Worm (Caenorhabditis elegans) whole organism, L1 larva: ENCODE data around the gene tut-2.

Experiments
- C04F5.9 ChIP-seq: sonication (generic microtip); optimal IDR thresholded peaks from 2 replicates; lab custom pipeline; 2016; ENCODE audit warnings: missing genetic modification characterization, missing compliant biosample characterization
- C16A3.4 ChIP-seq: fragments of 150-350 bp; optimal IDR thresholded peaks from 2 replicates; lab custom pipeline; 2014; ENCODE audit warnings: missing biosample characterization, missing genetic modification characterization
- C34B4.2 ChIP-seq: sonication (generic microtip); optimal IDR thresholded peaks from 2 replicates; lab custom pipeline; 2017; ENCODE audit warnings: mild to moderate bottlenecking, missing genetic modification characterization, missing compliant biosample characterization
- F16B12.6 ChIP-seq: fragments of 150-350 bp; optimal IDR thresholded peaks from 2 replicates; lab custom pipeline; 2014; ENCODE audit warnings: missing biosample characterization, missing genetic modification characterization
- alr-1 ChIP-seq: fragments of 200-800 bp; sonication (Bioruptor generic); optimal IDR thresholded peaks from 2 replicates; lab custom pipeline; 2018; ENCODE audit warnings: borderline replicate concordance, mild to moderate bottlenecking, missing genetic modification characterization, missing compliant biosample characterization
- blmp-1 ChIP-seq: fragments of 150-350 bp; optimal IDR thresholded peaks from 2 replicates; lab custom pipeline; 2014; ENCODE audit warnings: missing biosample characterization, missing genetic modification characterization
- ceh-63 ChIP-seq: fragments of 200-800 bp; sonication (Bioruptor generic); optimal IDR thresholded peaks from 2 replicates; lab custom pipeline; 2018; ENCODE audit warnings: mild to moderate bottlenecking, missing genetic modification characterization, missing compliant biosample characterization
- ceh-8 ChIP-seq: fragments of 200-800 bp; sonication (Bioruptor generic); optimal IDR thresholded peaks from 2 replicates; lab custom pipeline; 2018; ENCODE audit warnings: mild to moderate bottlenecking, missing genetic modification characterization, moderate library complexity, missing compliant biosample characterization
- ceh-88 ChIP-seq: fragments of 200-800 bp; sonication (Bioruptor generic); IDR thresholded peaks from 2 replicates; pipeline ENCODE4 v1.3.6; 2022; ENCODE audit warnings: missing genetic modification characterization, missing compliant biosample characterization
- ceh-90 ChIP-seq: sonication (generic microtip); optimal IDR thresholded peaks from 2 replicates; lab custom pipeline; 2016; ENCODE audit warnings: missing genetic modification characterization, missing compliant biosample characterization
- dpl-1 ChIP-seq, 3 experiments: fragments of 150-350 bp in 2 of 3; sonication (generic microtip) in 1 of 3; optimal IDR thresholded peaks; 2 replicates each; lab custom pipeline; 2014 to 2017; ENCODE audit warnings: missing biosample characterization in 3 of 3, missing genetic modification characterization in 3 of 3, missing genetic modification reagents in 3 of 3
- efl-1 ChIP-seq, 4 experiments: fragments of 150-350 bp; optimal IDR thresholded peaks in 3 of 4; peaks in 1 of 4; 1 replicate in 1 of 4; 2 replicates in 3 of 4; lab custom pipeline; 2014; ENCODE audit warnings: missing biosample characterization in 2 of 4, missing genetic modification characterization in 2 of 4, missing genetic modification reagents in 2 of 4
- egl-13 ChIP-seq: sonication (generic microtip); optimal IDR thresholded peaks from 2 replicates; lab custom pipeline; 2016; ENCODE audit warnings: missing genotype, missing genetic modification reagents, missing genetic modification characterization, missing compliant biosample characterization
- elt-3 ChIP-seq, 6 experiments: fragments of 150-350 bp in 1 of 6; sonication (generic microtip); optimal IDR thresholded peaks; 2 replicates each; lab custom pipeline; 2017 to 2018; ENCODE audit warnings: missing biosample characterization in 6 of 6, missing genetic modification characterization in 6 of 6, inconsistent platforms in 1 of 6
- fkh-4 ChIP-seq: sonication (generic microtip); optimal IDR thresholded peaks from 2 replicates; lab custom pipeline; 2016; ENCODE audit warnings: missing compliant biosample characterization, missing genetic modification characterization, borderline replicate concordance
- fos-1 ChIP-seq: fragments of 150-350 bp; optimal IDR thresholded peaks from 2 replicates; lab custom pipeline; 2014; ENCODE audit warnings: missing biosample characterization, missing genetic modification characterization
- grh-1 ChIP-seq: fragments of 200-800 bp; sonication (Bioruptor generic); IDR thresholded peaks from 2 replicates; pipeline ENCODE4 v1.3.6; 2022; ENCODE audit warnings: missing genetic modification reagents, missing genetic modification characterization, missing compliant biosample characterization
- hlh-17 ChIP-seq: fragments of 200-800 bp; sonication (Bioruptor generic); optimal IDR thresholded peaks from 2 replicates; lab custom pipeline; 2018; ENCODE audit warnings: missing genetic modification characterization, mild to moderate bottlenecking, missing compliant biosample characterization, moderate library complexity, borderline replicate concordance
- hlh-4 ChIP-seq: sonication (generic microtip); optimal IDR thresholded peaks from 2 replicates; lab custom pipeline; 2016; ENCODE audit warnings: mild to moderate bottlenecking, missing genetic modification characterization, missing compliant biosample characterization
- irx-1 ChIP-seq: sonication (generic microtip); optimal IDR thresholded peaks from 2 replicates; lab custom pipeline; 2016; ENCODE audit warnings: missing genetic modification characterization, missing compliant biosample characterization
- jun-1 ChIP-seq: fragments of 150-350 bp; optimal IDR thresholded peaks from 2 replicates; lab custom pipeline; 2014; ENCODE audit warnings: missing biosample characterization, missing genetic modification reagents, missing genetic modification characterization
- lin-14 ChIP-seq: fragments of 200-800 bp; sonication (Bioruptor generic); optimal IDR thresholded peaks from 2 replicates; lab custom pipeline; 2018; ENCODE audit warnings: mild to moderate bottlenecking, missing genetic modification characterization, moderate library complexity, missing compliant biosample characterization
- lin-35 ChIP-seq, 2 experiments: fragments of 150-350 bp; optimal IDR thresholded peaks; 2 replicates each; lab custom pipeline; 2014; ENCODE audit warnings: missing biosample characterization in 2 of 2, missing genetic modification characterization in 2 of 2, missing genetic modification reagents in 2 of 2
- lsy-2 ChIP-seq, 2 experiments: fragments of 150-350 bp; optimal IDR thresholded peaks; 2 replicates each; lab custom pipeline; 2014; ENCODE audit warnings: missing biosample characterization in 2 of 2, missing genetic modification characterization in 2 of 2
- mef-2 ChIP-seq: fragments of 150-350 bp; optimal IDR thresholded peaks from 2 replicates; lab custom pipeline; 2014; ENCODE audit warnings: missing biosample characterization, missing genetic modification characterization
- mep-1 ChIP-seq: fragments of 150-350 bp; optimal IDR thresholded peaks from 2 replicates; lab custom pipeline; 2014; ENCODE audit warnings: missing biosample characterization, missing genetic modification characterization
- nhr-19 ChIP-seq: fragments of 200-800 bp; sonication (Bioruptor generic); conservative IDR thresholded peaks from 2 replicates; pipeline ENCODE4 v1.3.6; 2022; ENCODE audit warnings: missing genetic modification characterization, missing compliant biosample characterization
- nhr-28 ChIP-seq: fragments of 150-350 bp; optimal IDR thresholded peaks from 2 replicates; lab custom pipeline; 2014; ENCODE audit warnings: missing biosample characterization, missing genetic modification characterization
- nhr-85 ChIP-seq: sonication (generic microtip); peaks from one replicate; lab custom pipeline; 2016; ENCODE audit warnings: missing genetic modification characterization, inconsistent platforms, missing compliant biosample characterization
- nhr-90 ChIP-seq: sonication (generic microtip); optimal IDR thresholded peaks from 2 replicates; lab custom pipeline; 2016; ENCODE audit warnings: mild to moderate bottlenecking, missing genetic modification characterization, missing compliant biosample characterization; ENCODE audit not compliant: poor library complexity
- pax-3 ChIP-seq: fragments of 200-800 bp; sonication (Bioruptor generic); optimal IDR thresholded peaks from 2 replicates; lab custom pipeline; 2018; ENCODE audit warnings: mild to moderate bottlenecking, missing genetic modification characterization, moderate library complexity, missing compliant biosample characterization
- pqm-1 ChIP-seq: sonication (generic microtip); optimal IDR thresholded peaks from 3 replicates; lab custom pipeline; 2017; ENCODE audit warnings: missing biosample characterization, missing genetic modification characterization
- rnt-1 ChIP-seq: sonication (generic microtip); optimal IDR thresholded peaks from 2 replicates; lab custom pipeline; 2016; ENCODE audit warnings: mild to moderate bottlenecking, missing genetic modification characterization, moderate library complexity, missing compliant biosample characterization
- skn-1 ChIP-seq: fragments of 150-350 bp; optimal IDR thresholded peaks from 2 replicates; lab custom pipeline; 2014; ENCODE audit warnings: missing biosample characterization, missing genetic modification characterization
- snu-23 ChIP-seq: sonication (generic microtip); optimal IDR thresholded peaks from 2 replicates; lab custom pipeline; 2016; ENCODE audit warnings: missing genetic modification characterization, missing compliant biosample characterization
- swsn-7 ChIP-seq: sonication (generic microtip); optimal IDR thresholded peaks from 2 replicates; lab custom pipeline; 2016; ENCODE audit warnings: missing genetic modification characterization, missing compliant biosample characterization
- tlp-1 ChIP-seq: fragments of 150-350 bp; optimal IDR thresholded peaks from 2 replicates; lab custom pipeline; 2014; ENCODE audit warnings: missing biosample characterization, missing genetic modification characterization
- unc-62 ChIP-seq: fragments of 150-350 bp; optimal IDR thresholded peaks from 2 replicates; lab custom pipeline; 2014; ENCODE audit warnings: missing biosample characterization, missing genetic modification reagents, missing genetic modification characterization
- unc-86 ChIP-seq: sonication (generic microtip); optimal IDR thresholded peaks from 2 replicates; lab custom pipeline; 2016; ENCODE audit warnings: missing genetic modification characterization, missing compliant biosample characterization
- unc-98 ChIP-seq: fragments of 200-800 bp; sonication (Bioruptor generic); IDR thresholded peaks from 2 replicates; pipeline ENCODE4 v1.3.6; 2022; ENCODE audit warnings: missing genetic modification characterization, missing compliant biosample characterization
- xbp-1 ChIP-seq: sonication (generic microtip); optimal IDR thresholded peaks from 2 replicates; lab custom pipeline; 2016; ENCODE audit warnings: missing genetic modification characterization, missing compliant biosample characterization
- zag-1 ChIP-seq: fragments of 150-350 bp; optimal IDR thresholded peaks from 2 replicates; lab custom pipeline; 2014; ENCODE audit warnings: missing biosample characterization, missing genetic modification characterization
- zip-4 ChIP-seq: fragments of 200-800 bp; sonication (Bioruptor generic); optimal IDR thresholded peaks from 2 replicates; lab custom pipeline; 2018; ENCODE audit warnings: mild to moderate bottlenecking, missing genetic modification characterization, moderate library complexity, missing compliant biosample characterization
- ztf-11 ChIP-seq, 2 experiments: sonication (generic microtip); optimal IDR thresholded peaks; 2 replicates each; lab custom pipeline; 2016 to 2017; ENCODE audit warnings: missing genetic modification characterization in 2 of 2, missing biosample characterization in 1 of 2, missing compliant biosample characterization in 1 of 2
- ztf-4 ChIP-seq: fragments of 150-350 bp; optimal IDR thresholded peaks from 2 replicates; lab custom pipeline; 2014; ENCODE audit warnings: missing biosample characterization, missing genetic modification characterization

Gene tut-2

DNA sequence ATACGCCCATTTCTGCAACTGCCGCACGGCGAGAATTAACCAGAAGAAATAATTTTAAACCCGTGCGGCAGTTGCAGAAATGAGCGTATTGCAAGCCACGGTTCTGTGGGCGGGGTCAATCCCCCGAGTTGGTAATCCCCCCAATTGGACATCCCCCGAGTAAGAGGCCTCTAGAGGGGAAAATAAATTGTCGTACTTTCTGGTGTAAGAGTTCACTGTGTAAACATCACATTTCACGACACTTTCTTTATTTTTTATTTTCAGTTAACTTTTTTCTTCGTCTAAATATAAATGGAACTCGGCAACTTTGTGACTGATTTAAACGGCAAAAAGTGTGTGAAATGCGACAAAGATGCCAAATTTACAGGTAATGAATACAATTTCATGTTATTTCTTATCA lies at the start of gene tut-2:
Gene tut-2, plus strand, starts transcription at position 277 of the 400 bp plus-strand sequence.
- TF ChIP-seq ceh-8 (no peak), C34B4.2 (tag; lab: Kevin White, UChicago) (no peak), F16B12.6 (tag; lab: Kevin White, UChicago) (peak; percentile 76), alr-1 (tag; lab: Kevin White, UChicago) (no peak), snu-23 (GFP tag; lab: Kevin White, UChicago) (peak; percentile 7), egl-13 (tag; lab: Kevin White, UChicago) (no peak), C04F5.9 (tag; lab: Kevin White, UChicago) (no peak), lin-35 (GFP tag; optimal IDR thresholded peaks at IDR 0.05; lab: Kevin White, UChicago) (peak in 1 of 2 experiments; percentile 32), blmp-1 (tag; lab: Kevin White, UChicago) (peak; percentile 32), dpl-1 (GFP tag; optimal IDR thresholded peaks at IDR 0.05; lab: Kevin White, UChicago) (peak in 1 of 3 experiments; percentile 19), nhr-19 (GFP tag; lab: Robert Waterston, UW) (0 out of 2 replicates have a peak, but pooled peaks have one; percentile 4), nhr-90 (tag; lab: Kevin White, UChicago) (no peak), efl-1 (optimal IDR thresholded peaks at IDR 0.05; lab: Kevin White, UChicago) (peak in 1 of 2 experiments; percentile 35), efl-1 (GFP tag; optimal IDR thresholded peaks at IDR 0.05 in 1 of 2; lab: Kevin White, UChicago) (peak; percentile 26 to 94), pqm-1 (tag; lab: Kevin White, UChicago) (no peak), unc-98 (GFP tag; lab: Robert Waterston, UW) (no peak), ztf-4 (tag; lab: Kevin White, UChicago) (no peak)

- no peak for TF ChIP-seq skn-1 (tag; lab: Kevin White, UChicago)
- TF ChIP-seq lin-14 (GFP tag; lab: Kevin White, UChicago) = no peak
- TF ChIP-seq hlh-4 (tag; lab: Kevin White, UChicago) = no peak
- TF ChIP-seq jun-1 (tag; lab: Kevin White, UChicago) = no peak
- no peak for TF ChIP-seq irx-1
- TF ChIP-seq unc-86 = no peak
- no peak for TF ChIP-seq ceh-88
- TF ChIP-seq ceh-63 (GFP tag; lab: Kevin White, UChicago) = no peak
- TF ChIP-seq xbp-1 (tag; lab: Kevin White, UChicago) = no peak
- no peak for TF ChIP-seq lsy-2 (tag; optimal IDR thresholded peaks at IDR 0.05; lab: Kevin White, UChicago)
- TF ChIP-seq snu-23 (GFP tag; lab: Kevin White, UChicago) = no peak
- no peak for TF ChIP-seq unc-62 (GFP tag; lab: Kevin White, UChicago)
- no peak for TF ChIP-seq zag-1 (tag; lab: Kevin White, UChicago)
Observed at ce11 chrV:10615496-10615895, 42.5 kb upstream of the tut-2 start, which contains the start of gene H09F14.1. H09F14.1 (minus strand) TSS chrV:10615596.

- TF ChIP-seq tlp-1 = no peak
- TF ChIP-seq ztf-11 (tag; optimal IDR thresholded peaks at IDR 0.05; lab: Kevin White, UChicago) = no peak
Observed at ce11 chrV:10630497-10630896, 27.5 kb upstream of the tut-2 start.

ce11 chrV:10632758-10633157 lies 25.3 kb upstream of the tut-2 start, which contains the start of gene mab-23:
mab-23 (plus strand) TSS chrV:10633058.
- TF ChIP-seq nhr-28 (tag; lab: Kevin White, UChicago) (no peak), fkh-4 (no peak), mep-1 (tag; lab: Kevin White, UChicago) (no peak), grh-1 (no peak), hlh-17 (GFP tag; lab: Kevin White, UChicago) (no peak), zip-4 (no peak), lin-35 (GFP tag; optimal IDR thresholded peaks at IDR 0.05; lab: Kevin White, UChicago) (no peak), rnt-1 (tag; lab: Kevin White, UChicago) (no peak), fos-1 (tag; lab: Kevin White, UChicago) (no peak), swsn-7 (no peak), nhr-85 (tag; lab: Kevin White, UChicago) (no peak), C16A3.4 (tag; lab: Kevin White, UChicago) (no peak), pax-3 (tag; lab: Kevin White, UChicago) (no peak), mef-2 (tag; lab: Kevin White, UChicago) (no peak), elt-3 (tag; optimal IDR thresholded peaks at IDR 0.05; lab: Kevin White, UChicago) (no peak), nhr-90 (tag; lab: Kevin White, UChicago) (no peak), ceh-90 (no peak), C04F5.9 (tag; lab: Kevin White, UChicago) (no peak)
